Fruit fly (Drosophila melanogaster): Measurements from ENCODE around the gene PCNA2.

Gene PCNA2

dm6 chr2L:19572496-19573317, 11.1 kb downstream of the PCNA2 start (continued):
- TF ChIP-seq ss (GFP tag; optimal IDR thresholded peaks at IDR 0.05): peak; percentile 91 to 93
- peak; percentile 59 for TF ChIP-seq fkh (GFP tag; optimal IDR thresholded peaks at IDR 0.05)
- TF ChIP-seq CG10631 (GFP tag; optimal IDR thresholded peaks at IDR 0.05): peak; percentile 93
- peak; percentile 91 for TF ChIP-seq CG6792 (GFP tag; optimal IDR thresholded peaks at IDR 0.05)
- peak; percentile 85 for TF ChIP-seq dac (GFP tag; optimal IDR thresholded peaks at IDR 0.05)
- peak; percentile 90 for TF ChIP-seq spab (GFP tag; optimal IDR thresholded peaks at IDR 0.05)
- peak; percentile 81 for TF ChIP-seq Blimp-1 (GFP tag; optimal IDR thresholded peaks at IDR 0.05)
- TF ChIP-seq CG4318 (GFP tag; optimal IDR thresholded peaks at IDR 0.05): peak; percentile 93
- TF ChIP-seq Ets21C (GFP tag; optimal IDR thresholded peaks at IDR 0.05): peak; percentile 88
- peak; percentile 87 for TF ChIP-seq CG34406 (GFP tag; optimal IDR thresholded peaks at IDR 0.05)
- peak; percentile 95 for TF ChIP-seq CG8119 (GFP tag; IDR thresholded peaks at IDR 0.05)
- peak; percentile 98 for TF ChIP-seq Eip78C (GFP tag)
- peak; percentile 94 for TF ChIP-seq CG31627 (GFP tag; optimal IDR thresholded peaks at IDR 0.05)
- TF ChIP-seq achi (GFP tag; optimal IDR thresholded peaks at IDR 0.05): peak; percentile 91
- peak; percentile 98 for TF ChIP-seq svp (GFP tag)
- peak; percentile 88 for TF ChIP-seq CG6276 (GFP tag; optimal IDR thresholded peaks at IDR 0.05)
- TF ChIP-seq esn (GFP tag; optimal IDR thresholded peaks at IDR 0.05): peak; percentile 96
- peak; percentile 95 for TF ChIP-seq lz (GFP tag; optimal IDR thresholded peaks at IDR 0.05)
- TF ChIP-seq CG6163 (GFP tag; IDR thresholded peaks at IDR 0.05): peak; percentile 74
- TF ChIP-seq CG3919 (GFP tag; optimal IDR thresholded peaks at IDR 0.05): peak; percentile 93
- peak; percentile 93 for TF ChIP-seq Hr4 (GFP tag; optimal IDR thresholded peaks at IDR 0.05)
- TF ChIP-seq CG9139 (GFP tag; optimal IDR thresholded peaks at IDR 0.05): peak; percentile 84
- TF ChIP-seq Lpt (GFP tag; optimal IDR thresholded peaks at IDR 0.05): peak; percentile 94
- TF ChIP-seq acj6 (GFP tag; optimal IDR thresholded peaks at IDR 0.05): peak; percentile 94
- TF ChIP-seq CG11902 (GFP tag; optimal IDR thresholded peaks at IDR 0.05): peak; percentile 86
- TF ChIP-seq dsx (GFP tag; optimal IDR thresholded peaks at IDR 0.05; ENCODE audit: poor library complexity, severe bottlenecking): peak; percentile 97
- peak; percentile 91 for TF ChIP-seq cyc (GFP tag; optimal IDR thresholded peaks at IDR 0.05)
- TF ChIP-seq Ets96B (tag; optimal IDR thresholded peaks at IDR 0.05): peak; percentile 94
- peak; percentile 77 to 90 for TF ChIP-seq salr (GFP tag; optimal IDR thresholded peaks at IDR 0.05)
- TF ChIP-seq CG6808 (GFP tag; optimal IDR thresholded peaks at IDR 0.05): peak; percentile 92

- TF ChIP-seq Eip78C (GFP tag): no peak
- no peak for TF ChIP-seq Eip75B (GFP tag; optimal IDR thresholded peaks at IDR 0.05)
- TF ChIP-seq svp (GFP tag): peak; percentile 84
- TF ChIP-seq ss (GFP tag; optimal IDR thresholded peaks at IDR 0.05): peak in 1 of 2 experiments; percentile 39
- peak in 1 of 2 experiments; percentile 24 for TF ChIP-seq salr (GFP tag; optimal IDR thresholded peaks at IDR 0.05)
- no peak for TF ChIP-seq pdm3 (GFP tag; optimal IDR thresholded peaks at IDR 0.05)
- peak; percentile 9; the same call in 1 of the 2 replicates for TF ChIP-seq CG15336 (GFP tag; IDR thresholded peaks at IDR 0.05)
- TF ChIP-seq vri (GFP tag; optimal IDR thresholded peaks at IDR 0.05): peak; percentile 32
- no peak for TF ChIP-seq CG11902 (GFP tag; optimal IDR thresholded peaks at IDR 0.05)
- peak; percentile 1 for TF ChIP-seq CG3032 (tag; optimal IDR thresholded peaks at IDR 0.05)
- TF ChIP-seq dsx (GFP tag; optimal IDR thresholded peaks at IDR 0.05; ENCODE audit: poor library complexity, severe bottlenecking): peak; percentile 25
- peak; percentile 70 for TF ChIP-seq Lpt (GFP tag; optimal IDR thresholded peaks at IDR 0.05)
- no peak for TF ChIP-seq Sox15 (GFP tag; optimal IDR thresholded peaks at IDR 0.05)
- no peak for TF ChIP-seq Ets21C (GFP tag; optimal IDR thresholded peaks at IDR 0.05)
- TF ChIP-seq eg (GFP tag; IDR thresholded peaks at IDR 0.05): no peak
- no peak for TF ChIP-seq CG8319 (GFP tag; optimal IDR thresholded peaks at IDR 0.05)
- TF ChIP-seq esn (GFP tag; optimal IDR thresholded peaks at IDR 0.05): peak; percentile 2
- no peak for TF ChIP-seq CG6854 (GFP tag; optimal IDR thresholded peaks at IDR 0.05)
- peak; percentile 2 for TF ChIP-seq CG9139 (GFP tag; optimal IDR thresholded peaks at IDR 0.05)
- peak; percentile 55 for TF ChIP-seq Sox14 (GFP tag; optimal IDR thresholded peaks at IDR 0.05)
- TF ChIP-seq Met (GFP tag; optimal IDR thresholded peaks at IDR 0.05): peak; percentile 1
- peak; percentile 27; the same call in 1 of the 3 replicates for TF ChIP-seq CG6163 (GFP tag; IDR thresholded peaks at IDR 0.05)
These were observed 12.0 kb downstream of the PCNA2 start for dm6 chr2L:19571574-19572495.

All from whole organism, prepupa.